Worm (Caenorhabditis elegans): ENCODE data around the gene F10E9.2.

DNA sequence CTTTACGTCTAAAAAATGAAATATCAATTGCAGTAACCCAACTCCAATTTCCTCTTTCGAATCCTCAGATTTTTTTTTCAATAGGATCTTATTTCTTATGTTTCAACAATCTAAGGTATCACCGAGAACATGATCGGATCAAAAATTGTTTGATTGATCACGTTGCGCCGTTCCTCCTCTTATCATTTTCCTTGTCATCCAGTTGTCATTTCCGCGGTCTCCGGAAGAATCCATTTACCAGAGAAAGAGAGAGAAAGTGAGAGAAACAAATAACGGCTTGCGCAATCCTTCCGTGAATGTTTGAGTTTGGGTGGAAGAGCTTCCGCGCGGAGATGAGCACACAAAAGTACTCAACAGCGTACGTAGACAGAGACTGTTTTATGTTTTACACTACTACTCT is 19.2 kb upstream of the F10E9.2 start:
- TF ChIP-seq pax-1 (tag; optimal IDR thresholded peaks at IDR 0.05) (no peak), madf-2 (tag; optimal IDR thresholded peaks at IDR 0.05) (no peak), C38D4.7 (GFP tag; optimal IDR thresholded peaks at IDR 0.05) (no peak), K02D7.2 (tag; optimal IDR thresholded peaks at IDR 0.05) (no peak)

Measured in whole organism, late embryonic.